Worm (Caenorhabditis elegans): ENCODE results near the gene ttll-11.

Gene ttll-11

DNA sequence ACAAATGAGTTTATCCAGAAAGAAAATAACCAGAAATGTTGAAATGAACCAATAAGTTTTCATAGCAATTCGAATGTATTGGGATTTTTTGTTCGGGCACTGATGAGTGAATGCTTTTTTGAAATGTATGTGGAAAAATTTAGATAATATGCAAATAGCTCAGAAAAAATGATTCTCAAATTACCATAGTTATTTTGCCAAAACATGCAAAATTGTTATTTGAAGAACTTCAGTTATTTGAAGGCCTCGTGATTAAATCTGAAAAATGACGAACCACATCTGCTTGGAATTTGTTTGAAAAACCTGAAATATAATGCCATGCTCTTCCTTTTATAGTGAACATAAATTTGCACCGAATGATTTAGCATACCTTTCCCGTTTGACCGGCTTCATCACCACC is 39.4 kb upstream of the ttll-11 start, which contains the start of gene C49C8.6:
TSS of gene C49C8.6 (minus strand) at position 101 of the 400 bp plus-strand sequence.
- TF ChIP-seq ztf-1 (GFP tag; conservative IDR thresholded peaks at IDR 0.05): no peak
- no peak for TF ChIP-seq nhr-25 (tag; optimal IDR thresholded peaks at IDR 0.05)
- TF ChIP-seq ztf-11 (tag; optimal IDR thresholded peaks at IDR 0.05): no peak
- TF ChIP-seq aly-2 (tag; optimal IDR thresholded peaks at IDR 0.05): no peak
- TF ChIP-seq fos-1 (tag; optimal IDR thresholded peaks at IDR 0.05): no peak
- no peak for TF ChIP-seq nhr-129 (tag; optimal IDR thresholded peaks at IDR 0.05)
- no peak for TF ChIP-seq crh-2 (tag; optimal IDR thresholded peaks at IDR 0.05)
- no peak for TF ChIP-seq nhr-6 (tag; optimal IDR thresholded peaks at IDR 0.05)
- no peak for TF ChIP-seq blmp-1 (tag; optimal IDR thresholded peaks at IDR 0.05; ENCODE audit: insufficient read depth)
- no peak for TF ChIP-seq nhr-10 (tag; optimal IDR thresholded peaks at IDR 0.05)
- TF ChIP-seq nhr-77 (tag; optimal IDR thresholded peaks at IDR 0.05): no peak
- no peak for TF ChIP-seq nhr-12 (tag; optimal IDR thresholded peaks at IDR 0.05)
- no peak for TF ChIP-seq sma-3 (GFP tag; optimal IDR thresholded peaks at IDR 0.05)
- TF ChIP-seq ceh-16 (tag; optimal IDR thresholded peaks at IDR 0.05): no peak
- no peak for TF ChIP-seq nhr-237 (tag; optimal IDR thresholded peaks at IDR 0.05)

ce11 chrIV:8665778-8666177 is 31.8 kb upstream of the ttll-11 start:
- TF ChIP-seq R02D3.7 (tag; optimal IDR thresholded peaks at IDR 0.05) (peak; percentile 21), unc-55 (GFP tag; optimal IDR thresholded peaks at IDR 0.05) (peak; percentile 15), ZK546.5 (tag; optimal IDR thresholded peaks at IDR 0.05) (no peak), sem-4 (tag; optimal IDR thresholded peaks at IDR 0.05) (no peak), C34F6.9 (tag; optimal IDR thresholded peaks at IDR 0.05) (peak; percentile 17)

DNA sequence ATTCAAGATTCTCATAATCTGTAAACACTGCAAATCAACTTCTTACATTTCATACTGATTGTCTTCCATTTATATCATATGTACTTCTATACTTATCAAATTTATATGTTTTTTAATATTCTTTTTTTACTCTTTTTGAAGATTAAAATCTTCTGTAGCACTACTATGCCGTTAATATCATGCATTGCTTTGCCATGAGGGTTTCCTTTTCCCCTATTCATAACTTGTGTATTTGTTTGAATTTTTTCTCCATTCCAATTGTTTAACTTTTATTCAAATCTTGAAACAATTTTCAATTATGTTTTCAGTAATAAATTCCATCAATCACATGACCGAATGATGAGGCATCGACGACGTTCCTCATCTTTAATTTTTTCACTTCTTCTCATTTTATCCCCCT is 28.9 kb upstream of the ttll-11 start, which contains the start of gene cdh-5:
TSS of gene cdh-5 (plus strand) at position 301 of the 400 bp plus-strand sequence.
- TF ChIP-seq aly-2 (tag; optimal IDR thresholded peaks at IDR 0.05) (no peak), ztf-1 (GFP tag; conservative IDR thresholded peaks at IDR 0.05) (no peak), F13H6.1 (tag; optimal IDR thresholded peaks at IDR 0.05) (no peak), mbf-1 (tag; optimal IDR thresholded peaks at IDR 0.05) (no peak), lin-11 (tag; optimal IDR thresholded peaks at IDR 0.05) (no peak), gmeb-1 (tag; optimal IDR thresholded peaks at IDR 0.05) (no peak), lin-13 (GFP tag; optimal IDR thresholded peaks at IDR 0.05) (no peak), peb-1 (tag; optimal IDR thresholded peaks at IDR 0.05) (no peak), sma-3 (GFP tag; optimal IDR thresholded peaks at IDR 0.05) (no peak), zag-1 (tag; optimal IDR thresholded peaks at IDR 0.05) (no peak), nhr-10 (tag; optimal IDR thresholded peaks at IDR 0.05) (no peak), nhr-25 (tag; optimal IDR thresholded peaks at IDR 0.05) (no peak), ama-1 (optimal IDR thresholded peaks at IDR 0.05) (no peak), dmd-4 (tag; optimal IDR thresholded peaks at IDR 0.05) (no peak), ztf-11 (tag; optimal IDR thresholded peaks at IDR 0.05) (no peak), ztf-4 (tag; optimal IDR thresholded peaks at IDR 0.05) (no peak), ceh-82 (tag; optimal IDR thresholded peaks at IDR 0.05) (no peak), unc-62 (GFP tag; optimal IDR thresholded peaks at IDR 0.05) (no peak)

ce11 chrIV:8673733-8674375 is 23.7 kb upstream of the ttll-11 start:
- TF ChIP-seq mbf-1 (tag; optimal IDR thresholded peaks at IDR 0.05): no peak
- no peak for TF ChIP-seq mdl-1 (tag; optimal IDR thresholded peaks at IDR 0.05)
- no peak for TF ChIP-seq dmd-4 (tag; optimal IDR thresholded peaks at IDR 0.05)
- no peak for TF ChIP-seq blmp-1 (tag; optimal IDR thresholded peaks at IDR 0.05; ENCODE audit: insufficient read depth)
- TF ChIP-seq alr-1 (tag; optimal IDR thresholded peaks at IDR 0.05): no peak
- no peak for TF ChIP-seq nhr-25 (tag; optimal IDR thresholded peaks at IDR 0.05)
- TF ChIP-seq aly-2 (tag; optimal IDR thresholded peaks at IDR 0.05): no peak

ce11 chrIV:8677303-8677702 is 20.2 kb upstream of the ttll-11 start, which contains the start of gene F08B4.8:
Gene F08B4.8 (plus strand): TSS chrIV:8677603.
- TF ChIP-seq mab-5 (tag; optimal IDR thresholded peaks at IDR 0.05) (no peak), mdl-1 (tag; optimal IDR thresholded peaks at IDR 0.05) (no peak), lin-11 (tag; optimal IDR thresholded peaks at IDR 0.05) (no peak), nhr-129 (tag; optimal IDR thresholded peaks at IDR 0.05) (no peak), snpc-4 (tag; optimal IDR thresholded peaks at IDR 0.05) (no peak), nhr-6 (tag; optimal IDR thresholded peaks at IDR 0.05) (no peak), nhr-11 (tag; optimal IDR thresholded peaks at IDR 0.05) (no peak), peb-1 (tag; optimal IDR thresholded peaks at IDR 0.05) (no peak), mbf-1 (tag; optimal IDR thresholded peaks at IDR 0.05) (no peak), nhr-21 (tag; optimal IDR thresholded peaks at IDR 0.05) (no peak), unc-62 (GFP tag; optimal IDR thresholded peaks at IDR 0.05) (no peak), elt-1 (tag; optimal IDR thresholded peaks at IDR 0.05) (no peak), dmd-4 (tag; optimal IDR thresholded peaks at IDR 0.05) (no peak), nhr-10 (tag; optimal IDR thresholded peaks at IDR 0.05) (no peak)
